Fruit fly (Drosophila melanogaster): ENCODE measurements around the gene MED17.

The MED17 gene

dm6 chr3R:18223434-18223833, 34.6 kb downstream of the MED17 start, which contains the start of the genes mTerf5 and Non3 (continued):
- 0 out of 2 replicates have a peak, but pooled peaks have one; percentile 43 for TF ChIP-seq CG42726 (GFP tag; IDR thresholded peaks at IDR 0.05; ENCODE audit: partially characterized antibody)
- peak; percentile 95 for TF ChIP-seq trem (tag; optimal IDR thresholded peaks at IDR 0.05)
- TF ChIP-seq CG30403 (GFP tag; optimal IDR thresholded peaks at IDR 0.05): peak; percentile 61
- peak; percentile 52 for TF ChIP-seq CG8290 (GFP tag; optimal IDR thresholded peaks at IDR 0.05)
- peak in 1 of 2 experiments; percentile 20 for TF ChIP-seq CG8290 (tag; optimal IDR thresholded peaks at IDR 0.05)
- peak; percentile 27 for TF ChIP-seq Vsx1 (GFP tag; optimal IDR thresholded peaks at IDR 0.05)
- peak; percentile 77 for TF ChIP-seq nerfin-1 (tag; optimal IDR thresholded peaks at IDR 0.05)
- peak; percentile 86 for TF ChIP-seq MBD-R2 (GFP tag; IDR thresholded peaks at IDR 0.05)
- TF ChIP-seq Atf6 (GFP tag; IDR thresholded peaks at IDR 0.05): no peak
- TF ChIP-seq dpn (GFP tag; optimal IDR thresholded peaks at IDR 0.05): peak; percentile 2 to 73
- TF ChIP-seq lola (GFP tag; optimal IDR thresholded peaks at IDR 0.05): peak in 1 of 3 experiments; percentile 61
- peak; percentile 51 for TF ChIP-seq Six4 (GFP tag; optimal IDR thresholded peaks at IDR 0.05)
- TF ChIP-seq gcm2 (GFP tag; optimal IDR thresholded peaks at IDR 0.05): no peak
- TF ChIP-seq Trl (optimal IDR thresholded peaks at IDR 0.05): no peak
- no peak for TF ChIP-seq Trl (GFP tag; optimal IDR thresholded peaks at IDR 0.05)
- TF ChIP-seq CG12155 (GFP tag; optimal IDR thresholded peaks at IDR 0.05): peak; percentile 55
- peak; percentile 75 for TF ChIP-seq CG12659 (GFP tag; optimal IDR thresholded peaks at IDR 0.05)
- TF ChIP-seq CG7556 (GFP tag; optimal IDR thresholded peaks at IDR 0.05): peak; percentile 20
- no peak for TF ChIP-seq fd102C (GFP tag; optimal IDR thresholded peaks at IDR 0.05)
- peak; percentile 73 for TF ChIP-seq CG9932 (GFP tag; IDR thresholded peaks at IDR 0.05)
- TF ChIP-seq lbe (GFP tag; optimal IDR thresholded peaks at IDR 0.05): peak; percentile 51
- peak; percentile 54 for TF ChIP-seq CG15601 (tag; optimal IDR thresholded peaks at IDR 0.05)
- TF ChIP-seq Dp (GFP tag; optimal IDR thresholded peaks at IDR 0.05): peak; percentile 31
- no peak for TF ChIP-seq fd64A (GFP tag; optimal IDR thresholded peaks at IDR 0.05)
- no peak for TF ChIP-seq H2.0 (GFP tag; IDR thresholded peaks at IDR 0.05)
- TF ChIP-seq CG2120 (GFP tag; optimal IDR thresholded peaks at IDR 0.05): peak; percentile 63
- peak; percentile 66 for TF ChIP-seq grau (tag; optimal IDR thresholded peaks at IDR 0.05)
- TF ChIP-seq CG4820 (GFP tag; optimal IDR thresholded peaks at IDR 0.05): peak; percentile 42
- TF ChIP-seq CG11085 (GFP tag; IDR thresholded peaks at IDR 0.05): no peak
- TF ChIP-seq CG7839 (tag; optimal IDR thresholded peaks at IDR 0.05): peak; percentile 63
- TF ChIP-seq Fer3 (tag; optimal IDR thresholded peaks at IDR 0.05): peak; percentile 42
- peak; percentile 58 for TF ChIP-seq caup (GFP tag; optimal IDR thresholded peaks at IDR 0.05; ENCODE audit: severe bottlenecking)
- TF ChIP-seq unpg (GFP tag; optimal IDR thresholded peaks at IDR 0.05): peak; percentile 69
- no peak for TF ChIP-seq usp (GFP tag; optimal IDR thresholded peaks at IDR 0.05)
- peak; percentile 9 for TF ChIP-seq CG18619 (GFP tag; optimal IDR thresholded peaks at IDR 0.05)
- TF ChIP-seq CG33557 (GFP tag; optimal IDR thresholded peaks at IDR 0.05): peak; percentile 47
- no peak for TF ChIP-seq ERR (GFP tag; optimal IDR thresholded peaks at IDR 0.05)

- peak; percentile 25 for TF ChIP-seq sug (tag; optimal IDR thresholded peaks at IDR 0.05)
- no peak for TF ChIP-seq sens-2 (GFP tag; IDR thresholded peaks at IDR 0.05)
- TF ChIP-seq CG14710 (tag; optimal IDR thresholded peaks at IDR 0.05): peak; percentile 50
- TF ChIP-seq Fer1 (GFP tag; optimal IDR thresholded peaks at IDR 0.05): peak; percentile 3
- peak; percentile 82 for TF ChIP-seq hb (GFP tag; IDR thresholded peaks at IDR 0.05; ENCODE audit: partially characterized antibody)
- TF ChIP-seq Dad (GFP tag; optimal IDR thresholded peaks at IDR 0.05): no peak
- peak; percentile 16 for TF ChIP-seq CG10267 (tag; optimal IDR thresholded peaks at IDR 0.05)
- peak; percentile 41 for TF ChIP-seq CG3281 (GFP tag; optimal IDR thresholded peaks at IDR 0.05)
- TF ChIP-seq unc-4 (GFP tag; IDR thresholded peaks at IDR 0.05; ENCODE audit: partially characterized antibody): peak; percentile 82
- peak; percentile 79 for TF ChIP-seq bbx (GFP tag; IDR thresholded peaks at IDR 0.05; ENCODE audit: partially characterized antibody)
- no peak for TF ChIP-seq NC2α (GFP tag; optimal IDR thresholded peaks at IDR 0.05)
- no peak for TF ChIP-seq CG9817 (tag; optimal IDR thresholded peaks at IDR 0.05)
- peak; percentile 9 for TF ChIP-seq caup (GFP tag; optimal IDR thresholded peaks at IDR 0.05; ENCODE audit: severe bottlenecking)
- peak; percentile 53 for TF ChIP-seq CG1603 (tag; optimal IDR thresholded peaks at IDR 0.05)
Measured at dm6 chr3R:18226043-18226808, 37.4 kb downstream of the MED17 start, which contains the start of the genes CG7168 and Mdh2. Gene CG7168 (minus strand): TSS chr3R:18226082. Gene Mdh2 (plus strand): TSS chr3R:18226396.
